Worm (Caenorhabditis elegans): ENCODE results near the gene qua-1.

DNA sequence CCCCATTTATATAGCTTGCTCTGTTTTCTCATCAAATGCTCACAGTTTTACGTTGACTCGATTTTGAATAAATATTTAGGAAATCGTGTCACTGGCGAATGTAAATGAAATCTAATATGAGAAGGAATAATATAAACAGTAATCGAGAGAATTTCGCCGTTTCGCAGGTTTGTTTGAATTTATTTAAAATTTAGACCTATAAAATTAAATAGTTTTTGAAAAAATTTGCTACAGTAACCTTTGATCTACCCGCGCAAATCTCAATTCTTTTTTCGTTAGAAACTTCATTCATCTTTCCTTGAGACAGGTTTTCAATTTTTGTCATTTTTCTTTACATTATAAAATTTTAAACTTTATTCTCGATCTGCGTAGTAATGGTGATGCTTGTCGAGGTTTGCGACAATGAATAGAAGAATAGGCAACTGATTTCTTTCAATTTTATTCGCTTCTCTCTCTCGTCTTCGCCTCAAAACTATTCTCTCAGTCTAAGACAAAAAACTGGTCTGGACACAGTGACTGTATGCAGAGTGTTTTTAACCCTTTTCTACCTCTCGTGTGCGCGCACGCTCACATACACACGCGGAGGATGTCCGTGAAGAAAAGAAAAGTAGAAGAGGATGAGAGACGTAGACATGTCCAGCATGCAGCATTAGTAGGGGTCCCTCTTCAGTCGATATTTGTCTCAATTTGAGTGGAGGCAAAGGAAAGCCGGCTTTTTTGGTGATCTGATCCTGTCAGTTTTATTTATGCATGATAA is 23.9 kb downstream of the qua-1 start, which contains the start of gene dab-1:
- TF ChIP-seq ceh-13 (GFP tag; optimal IDR thresholded peaks at IDR 0.05): no peak
- 0 out of 2 replicates have a peak, but pooled peaks have one; percentile 34 for TF ChIP-seq flt-1 (GFP tag; IDR thresholded peaks at IDR 0.05)
- no peak for TF ChIP-seq B0310.2 (tag; optimal IDR thresholded peaks at IDR 0.05)
- TF ChIP-seq ama-1 (optimal IDR thresholded peaks at IDR 0.05): peak; percentile 80
- TF ChIP-seq aly-1 (tag; optimal IDR thresholded peaks at IDR 0.05): no peak
- TF ChIP-seq tra-4 (tag; optimal IDR thresholded peaks at IDR 0.05): no peak
- TF ChIP-seq tbx-37 (GFP tag; conservative IDR thresholded peaks at IDR 0.05): no peak
